Worm (Caenorhabditis elegans) whole organism, mixed stage, embryonic: ENCODE results near the gene aakb-2.

Source experiments
- blmp-1 ChIP-seq: fragments of 150-350 bp; optimal IDR thresholded peaks from 2 replicates; lab custom pipeline; 2014; ENCODE audit warnings: missing biosample characterization, missing genetic modification characterization
- cnd-1 ChIP-seq: fragments of 200-800 bp; sonication (Bioruptor generic); optimal IDR thresholded peaks from 2 replicates; lab custom pipeline; 2018; ENCODE audit warnings: mild to moderate bottlenecking, missing genetic modification characterization, missing compliant biosample characterization
- drap-1 ChIP-seq: fragments of 200-800 bp; sonication (Bioruptor generic); optimal IDR thresholded peaks from 3 replicates; lab custom pipeline; 2018; ENCODE audit warnings: mild to moderate bottlenecking, missing genetic modification characterization, missing compliant biosample characterization
- elt-1 ChIP-seq: sonication (generic microtip); optimal IDR thresholded peaks from 2 replicates; lab custom pipeline; 2017; ENCODE audit warnings: missing genetic modification characterization, mild to moderate bottlenecking, missing compliant biosample characterization, antibody characterized with exemption, moderate library complexity, borderline replicate concordance; ENCODE audit not compliant: insufficient read depth
- lin-13 ChIP-seq: fragments of 150-350 bp; optimal IDR thresholded peaks from 2 replicates; lab custom pipeline; 2014; ENCODE audit warnings: missing biosample characterization, missing genetic modification characterization
- nhr-12 ChIP-seq: fragments of 150-350 bp; optimal IDR thresholded peaks from 2 replicates; lab custom pipeline; 2014; ENCODE audit warnings: missing biosample characterization, missing genetic modification characterization
- nhr-237 ChIP-seq: fragments of 150-350 bp; optimal IDR thresholded peaks from 2 replicates; lab custom pipeline; 2014; ENCODE audit warnings: missing biosample characterization, missing genetic modification characterization
- pha-4 ChIP-seq: fragments of 150-350 bp; optimal IDR thresholded peaks from 2 replicates; lab custom pipeline; 2018; ENCODE audit warnings: missing biosample characterization, missing genetic modification reagents, missing genetic modification characterization
- unc-62 ChIP-seq: fragments of 150-350 bp; optimal IDR thresholded peaks from 2 replicates; lab custom pipeline; 2014; ENCODE audit warnings: missing biosample characterization, missing genetic modification reagents, missing genetic modification characterization

DNA sequence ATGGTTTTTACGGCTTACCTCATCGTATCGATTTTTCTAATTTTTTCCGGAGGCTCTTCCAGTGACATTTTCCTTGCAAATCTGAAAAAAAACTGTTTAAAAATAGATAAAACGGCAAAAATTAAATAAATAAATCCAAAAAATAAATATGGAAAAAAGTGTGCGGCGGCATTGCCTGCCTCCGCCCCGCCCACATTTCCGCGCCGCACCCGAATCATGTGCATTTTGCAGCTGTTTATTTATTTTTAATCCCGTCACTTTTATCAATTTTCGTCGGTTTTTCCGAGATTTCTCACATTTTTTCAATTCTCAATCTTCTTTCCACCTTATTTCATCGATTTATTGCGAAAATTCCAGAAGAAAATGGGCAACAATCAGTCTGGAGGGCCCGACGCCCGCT lies at the start of gene aakb-2, which contains the start of gene Y47D3A.14:
- no peak for TF ChIP-seq nhr-237
- no peak for TF ChIP-seq cnd-1
- no peak for TF ChIP-seq blmp-1 (tag; lab: Kevin White, UChicago)
- TF ChIP-seq lin-13 (tag; lab: Kevin White, UChicago) = no peak
- TF ChIP-seq nhr-12 (tag; lab: Kevin White, UChicago) = no peak
- TF ChIP-seq pha-4 (tag; lab: Kevin White, UChicago) = peak; percentile 44
- TF ChIP-seq drap-1 = no peak
- no peak for TF ChIP-seq unc-62 (GFP tag; lab: Kevin White, UChicago)
- no peak for TF ChIP-seq elt-1 (tag; lab: Kevin White, UChicago)
